Fruit fly (Drosophila melanogaster) whole organism, prepupa: ENCODE results near the gene CG7920.

Experiments used
- CG10631 ChIP-seq: fragments of 200-800 bp; sonication (Bioruptor generic); optimal IDR thresholded peaks from 2 replicates; lab custom pipeline; 2016; ENCODE audit warnings: missing biosample characterization, missing genetic modification characterization
- CG11762 ChIP-seq: fragments of 200-800 bp; sonication (Bioruptor generic); optimal IDR thresholded peaks from 3 replicates; lab custom pipeline; 2016; ENCODE audit warnings: missing biosample characterization, missing genetic modification characterization; ENCODE audit not compliant: insufficient read depth
- CG15336 ChIP-seq: fragments of 200-800 bp; sonication (Bioruptor generic); IDR thresholded peaks from 2 replicates; pipeline ENCODE4 v1.3.6; 2022; ENCODE audit warnings: missing biosample characterization, missing genetic modification characterization
- CG16779 ChIP-seq: fragments of 200-800 bp; sonication (Bioruptor generic); optimal IDR thresholded peaks from 3 replicates; lab custom pipeline; 2017; ENCODE audit warnings: missing biosample characterization, mild to moderate bottlenecking, missing genetic modification characterization
- CG6808 ChIP-seq: fragments of 200-800 bp; sonication (Bioruptor generic); optimal IDR thresholded peaks from 3 replicates; lab custom pipeline; 2017; ENCODE audit warnings: missing biosample characterization, missing genetic modification characterization, mild to moderate bottlenecking, moderate library complexity, missing genetic modification reagents
- CG8119 ChIP-seq: fragments of 200-800 bp; sonication (Bioruptor generic); IDR thresholded peaks from 3 replicates; pipeline ENCODE4 v1.3.6; 2022; ENCODE audit warnings: missing biosample characterization, missing genetic modification characterization
- Eip75B ChIP-seq: fragments of 200-800 bp; sonication (Bioruptor generic); optimal IDR thresholded peaks from 3 replicates; lab custom pipeline; 2016; ENCODE audit warnings: missing biosample characterization, missing genetic modification characterization
- Eip78C ChIP-seq: fragments of 200-800 bp; sonication (Bioruptor generic); peaks from one replicate; lab custom pipeline; 2016; ENCODE audit warnings: missing biosample characterization, missing genetic modification characterization
- Hr38 ChIP-seq: sonication (Bioruptor generic); optimal IDR thresholded peaks from 2 replicates; lab custom pipeline; 2016; ENCODE audit warnings: missing biosample characterization, missing genetic modification characterization

dm6 chr3R:29993134-29993533, 21.9 kb downstream of the CG7920 start, which contains the start of gene Acph-1:
- no peak for TF ChIP-seq Hr38
- no peak for TF ChIP-seq CG11762 (GFP tag; lab: Kevin White, UChicago)
- TF ChIP-seq CG6808 (GFP tag; lab: Kevin White, UChicago), result no peak
- TF ChIP-seq CG16779 (tag; lab: Kevin White, UChicago), result no peak
- TF ChIP-seq CG15336, result no peak
- no peak for TF ChIP-seq CG10631 (GFP tag; lab: Kevin White, UChicago)
- TF ChIP-seq Eip78C (GFP tag; lab: Kevin White, UChicago), result no peak
- no peak for TF ChIP-seq CG8119
- no peak for TF ChIP-seq Eip75B
